ENCODE assay signal across 4 worm cellular contexts in the genomic region with DNA sequence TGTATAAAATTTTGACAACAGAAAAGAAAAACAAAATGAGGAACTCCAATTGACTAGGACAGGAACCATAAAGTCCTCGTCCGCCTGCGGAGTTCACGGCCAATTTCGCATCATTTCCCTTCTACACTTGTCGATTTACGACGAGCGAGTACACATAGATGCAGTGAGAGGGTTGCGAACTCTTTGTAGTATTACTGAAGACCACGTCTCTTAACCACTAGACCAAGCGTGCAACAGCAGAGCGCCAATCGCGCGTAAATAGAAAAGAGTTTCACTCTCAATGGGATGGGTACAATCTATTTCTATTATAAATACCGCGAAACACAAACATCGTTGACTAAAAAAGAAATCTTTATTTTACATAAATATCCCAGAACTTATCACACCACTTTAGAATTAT.
TF ChIP-seq lines count a peak whose summit lies in the region.

No protein-coding gene starts in this region.

TF ChIP-seq in whole organism, L2 larva, 48 proteins besides CTCF, POLR2A, EP300 and RAD21 (continued from another document):
- peak; percentile 96 for TF ChIP-seq nhr-129 (tag; optimal IDR thresholded peaks at IDR 0.05; lab: Kevin White, UChicago)
- peak; percentile 44 for TF ChIP-seq lin-11 (tag; optimal IDR thresholded peaks at IDR 0.05; lab: Kevin White, UChicago)
- TF ChIP-seq aly-2 (tag; optimal IDR thresholded peaks at IDR 0.05; lab: Kevin White, UChicago), result no peak
- TF ChIP-seq skn-1 (tag; optimal IDR thresholded peaks at IDR 0.05; lab: Kevin White, UChicago), result no peak
- no peak for TF ChIP-seq nhr-25 (tag; optimal IDR thresholded peaks at IDR 0.05; lab: Kevin White, UChicago)
- TF ChIP-seq snpc-4 (tag; optimal IDR thresholded peaks at IDR 0.05; lab: Kevin White, UChicago), result peak; percentile 71
- no peak for TF ChIP-seq elt-3 (tag; optimal IDR thresholded peaks at IDR 0.05; lab: Kevin White, UChicago)
- no peak for TF ChIP-seq ZK546.5 (tag; optimal IDR thresholded peaks at IDR 0.05; lab: Kevin White, UChicago)
- TF ChIP-seq nhr-12 (tag; optimal IDR thresholded peaks at IDR 0.05; lab: Kevin White, UChicago), result no peak
- TF ChIP-seq nhr-237 (tag; optimal IDR thresholded peaks at IDR 0.05; lab: Kevin White, UChicago), result no peak
- no peak for TF ChIP-seq ceh-82 (tag; optimal IDR thresholded peaks at IDR 0.05; lab: Kevin White, UChicago)
- TF ChIP-seq fos-1 (tag; optimal IDR thresholded peaks at IDR 0.05; lab: Kevin White, UChicago), result peak; percentile 72
- peak; percentile 21 for TF ChIP-seq sem-4 (tag; optimal IDR thresholded peaks at IDR 0.05; lab: Kevin White, UChicago)
- TF ChIP-seq egl-27 (tag; optimal IDR thresholded peaks at IDR 0.05; lab: Kevin White, UChicago), result peak; percentile 59
- TF ChIP-seq nhr-10 (tag; optimal IDR thresholded peaks at IDR 0.05; lab: Kevin White, UChicago), result no peak
- TF ChIP-seq R02D3.7 (tag; optimal IDR thresholded peaks at IDR 0.05; lab: Kevin White, UChicago), result peak; percentile 15
- TF ChIP-seq lin-13 (GFP tag; optimal IDR thresholded peaks at IDR 0.05; lab: Kevin White, UChicago), result peak; percentile 82
- peak; percentile 43 for TF ChIP-seq zag-1 (tag; optimal IDR thresholded peaks at IDR 0.05; lab: Kevin White, UChicago)
- TF ChIP-seq ztf-4 (tag; optimal IDR thresholded peaks at IDR 0.05; lab: Kevin White, UChicago), result peak; percentile 74
- peak; percentile 74 for TF ChIP-seq nhr-6 (tag; optimal IDR thresholded peaks at IDR 0.05; lab: Kevin White, UChicago)
TF ChIP-seq in whole organism, L2 larva: peak in this region for 22.

TF ChIP-seq in whole organism, L4 larva, 104 proteins besides CTCF, POLR2A, EP300 and RAD21 (continued from another document and continues in another):
- TF ChIP-seq daf-16 (GFP tag; optimal IDR thresholded peaks at IDR 0.05; lab: Kevin White, UChicago) (peak; percentile 42 to 88), daf-16 (tag; optimal IDR thresholded peaks at IDR 0.05; lab: Kevin White, UChicago) (peak; percentile 85), arid-1 (GFP tag; conservative IDR thresholded peaks at IDR 0.05; lab: Robert Waterston, UW) (peak; percentile 82), Y105C5A.15 (GFP tag; IDR thresholded peaks at IDR 0.05; lab: Robert Waterston, UW) (peak; percentile 83), tag-97 (GFP tag; IDR thresholded peaks at IDR 0.05; lab: Robert Waterston, UW) (no peak), cey-2 (tag; optimal IDR thresholded peaks at IDR 0.05; lab: Kevin White, UChicago; ENCODE audit: borderline replicate concordance, insufficient read depth) (no peak), madf-9 (GFP tag; conservative IDR thresholded peaks at IDR 0.05; lab: Robert Waterston, UW) (0 out of 2 replicates have a peak, but pooled peaks have one; percentile 53), mdt-29 (GFP tag; IDR thresholded peaks at IDR 0.05; lab: Robert Waterston, UW) (peak; percentile 83), zag-1 (tag; optimal IDR thresholded peaks at IDR 0.05; lab: Kevin White, UChicago) (no peak), F37D6.2 (tag; optimal IDR thresholded peaks at IDR 0.05; lab: Kevin White, UChicago) (peak; percentile 45), ama-1 (optimal IDR thresholded peaks at IDR 0.05; lab: Kevin White, UChicago) (peak; percentile 60), ceh-28 (tag; optimal IDR thresholded peaks at IDR 0.05; lab: Kevin White, UChicago) (no peak), ztf-7 (tag; optimal IDR thresholded peaks at IDR 0.05; lab: Kevin White, UChicago) (peak; percentile 57), hif-1 (tag; optimal IDR thresholded peaks at IDR 0.05; lab: Kevin White, UChicago) (peak in 1 of 2 experiments; percentile 62), R02D3.7 (tag; optimal IDR thresholded peaks at IDR 0.05; lab: Kevin White, UChicago) (peak; percentile 77), sdz-12 (GFP tag; optimal IDR thresholded peaks at IDR 0.05; lab: Kevin White, UChicago) (no peak), pqm-1 (tag; optimal IDR thresholded peaks at IDR 0.05; lab: Kevin White, UChicago) (peak; percentile 60), ceh-82 (tag; optimal IDR thresholded peaks at IDR 0.05; lab: Kevin White, UChicago) (no peak), fos-1 (tag; optimal IDR thresholded peaks at IDR 0.05; lab: Kevin White, UChicago) (no peak), lsy-2 (tag; optimal IDR thresholded peaks at IDR 0.05; lab: Kevin White, UChicago) (peak in 1 of 2 experiments; percentile 4), nhr-11 (tag; optimal IDR thresholded peaks at IDR 0.05; lab: Kevin White, UChicago) (peak; percentile 57), F10B5.3 (tag; optimal IDR thresholded peaks at IDR 0.05; lab: Kevin White, UChicago) (no peak), zip-11 (GFP tag; IDR thresholded peaks at IDR 0.05; lab: Robert Waterston, UW) (peak; percentile 54; the same call in 1 of the 2 replicates), T20F7.1 (GFP tag; optimal IDR thresholded peaks at IDR 0.05; lab: Kevin White, UChicago) (peak; percentile 73), madf-5 (GFP tag; IDR thresholded peaks at IDR 0.05; lab: Robert Waterston, UW) (peak; percentile 78 to 86; a peak in 3 of 4 replicates), saeg-2 (GFP tag; IDR thresholded peaks at IDR 0.05; lab: Robert Waterston, UW) (no peak), zip-2 (tag; optimal IDR thresholded peaks at IDR 0.05; lab: Kevin White, UChicago) (peak; percentile 13), ceh-44 (GFP tag; IDR thresholded peaks at IDR 0.05; lab: Robert Waterston, UW) (0 out of 2 replicates have a peak, but pooled peaks have one; percentile 47), ctbp-1 (GFP tag; IDR thresholded peaks at IDR 0.05; lab: Robert Waterston, UW) (peak; percentile 77; the same call in 1 of the 2 replicates), mxl-2 (GFP tag; conservative IDR thresholded peaks at IDR 0.05; lab: Robert Waterston, UW) (no peak), dmd-9 (GFP tag; IDR thresholded peaks at IDR 0.05; lab: Robert Waterston, UW) (peak; percentile 68; the same call in 1 of the 2 replicates), hlh-30 (tag; optimal IDR thresholded peaks at IDR 0.05; lab: Kevin White, UChicago; ENCODE audit: insufficient read depth) (peak; percentile 64), snpc-1.2 (GFP tag; IDR thresholded peaks at IDR 0.05; lab: Robert Waterston, UW) (peak; percentile 85), Y75B8A.6 (GFP tag; IDR thresholded peaks at IDR 0.05; lab: Robert Waterston, UW) (0 out of 2 replicates have a peak, but pooled peaks have one; percentile 73)

TF ChIP-seq in whole organism, late embryonic, 69 proteins besides CTCF, POLR2A, EP300 and RAD21 (continued from another document and continues in another):
- TF ChIP-seq unc-3 (GFP tag; conservative IDR thresholded peaks at IDR 0.05; lab: Robert Waterston, UW), result peak; percentile 65; the same call in 1 of the 2 replicates
- peak; percentile 79 for TF ChIP-seq unc-3 (tag; optimal IDR thresholded peaks at IDR 0.05; lab: Kevin White, UChicago)
- TF ChIP-seq nhr-232 (tag; optimal IDR thresholded peaks at IDR 0.05; lab: Kevin White, UChicago), result peak; percentile 82
- peak; percentile 89 for TF ChIP-seq syd-9 (tag; optimal IDR thresholded peaks at IDR 0.05; lab: Kevin White, UChicago)
- peak; percentile 73 for TF ChIP-seq fkh-10 (GFP tag; optimal IDR thresholded peaks at IDR 0.05; lab: Kevin White, UChicago)
- peak; percentile 52; the same call in 1 of the 2 replicates for TF ChIP-seq ceh-45 (GFP tag; IDR thresholded peaks at IDR 0.05; lab: Robert Waterston, UW)
- TF ChIP-seq pag-3 (tag; optimal IDR thresholded peaks at IDR 0.05; lab: Kevin White, UChicago; ENCODE audit: borderline replicate concordance), result peak; percentile 39
- TF ChIP-seq ets-4 (tag; optimal IDR thresholded peaks at IDR 0.05; lab: Kevin White, UChicago), result peak; percentile 34
- TF ChIP-seq hlh-6 (tag; optimal IDR thresholded peaks at IDR 0.05; lab: Kevin White, UChicago), result peak; percentile 89
- peak; percentile 87 for TF ChIP-seq pat-9 (tag; optimal IDR thresholded peaks at IDR 0.05; lab: Kevin White, UChicago)
- peak; percentile 53 for TF ChIP-seq ceh-30 (tag; optimal IDR thresholded peaks at IDR 0.05; lab: Kevin White, UChicago)
- TF ChIP-seq C38D4.7 (GFP tag; optimal IDR thresholded peaks at IDR 0.05; lab: Kevin White, UChicago), result peak; percentile 87
- TF ChIP-seq ceh-34 (tag; optimal IDR thresholded peaks at IDR 0.05; lab: Kevin White, UChicago), result peak; percentile 87
- peak; percentile 16 for TF ChIP-seq pqm-1 (tag; optimal IDR thresholded peaks at IDR 0.05; lab: Kevin White, UChicago)
- TF ChIP-seq pha-2 (tag; optimal IDR thresholded peaks at IDR 0.05; lab: Kevin White, UChicago), result peak; percentile 86
- peak; percentile 70 for TF ChIP-seq zip-5 (tag; optimal IDR thresholded peaks at IDR 0.05; lab: Kevin White, UChicago)
- TF ChIP-seq dve-1 (tag; optimal IDR thresholded peaks at IDR 0.05; lab: Kevin White, UChicago), result peak; percentile 85
- TF ChIP-seq tbx-7 (tag; optimal IDR thresholded peaks at IDR 0.05; lab: Kevin White, UChicago), result peak; percentile 34
- TF ChIP-seq hlh-8 (tag; optimal IDR thresholded peaks at IDR 0.05; lab: Kevin White, UChicago), result peak; percentile 66
- peak; percentile 50 for TF ChIP-seq rnt-1 (tag; optimal IDR thresholded peaks at IDR 0.05; lab: Kevin White, UChicago)
- TF ChIP-seq T23F11.4 (GFP tag; optimal IDR thresholded peaks at IDR 0.05; lab: Kevin White, UChicago), result peak; percentile 63
- TF ChIP-seq K02D7.2 (tag; optimal IDR thresholded peaks at IDR 0.05; lab: Kevin White, UChicago), result peak; percentile 51
- peak; percentile 59 for TF ChIP-seq ceh-18 (tag; optimal IDR thresholded peaks at IDR 0.05; lab: Kevin White, UChicago)
- TF ChIP-seq elt-4 (tag; optimal IDR thresholded peaks at IDR 0.05; lab: Kevin White, UChicago), result no peak
- TF ChIP-seq Y22D7AL.16 (tag; optimal IDR thresholded peaks at IDR 0.05; lab: Kevin White, UChicago), result peak; percentile 70
- TF ChIP-seq K09A11.1 (tag; optimal IDR thresholded peaks at IDR 0.05; lab: Kevin White, UChicago; ENCODE audit: insufficient read depth), result peak; percentile 67
- peak; percentile 77 for TF ChIP-seq eyg-1 (tag; optimal IDR thresholded peaks at IDR 0.05; lab: Kevin White, UChicago)
- peak; percentile 80 for TF ChIP-seq fkh-6 (tag; optimal IDR thresholded peaks at IDR 0.05; lab: Kevin White, UChicago)
- TF ChIP-seq hlh-15 (tag; optimal IDR thresholded peaks at IDR 0.05; lab: Kevin White, UChicago), result peak; percentile 67
- peak; percentile 81 for TF ChIP-seq gmeb-2 (tag; optimal IDR thresholded peaks at IDR 0.05; lab: Kevin White, UChicago)
- TF ChIP-seq sox-2 (GFP tag; IDR thresholded peaks at IDR 0.05; lab: Robert Waterston, UW), result peak; percentile 72
- TF ChIP-seq unc-55 (GFP tag; optimal IDR thresholded peaks at IDR 0.05; lab: Kevin White, UChicago), result peak; percentile 65
- TF ChIP-seq che-1 (tag; optimal IDR thresholded peaks at IDR 0.05; lab: Kevin White, UChicago), result peak; percentile 86
- no peak for TF ChIP-seq ceh-22 (tag; optimal IDR thresholded peaks at IDR 0.05; lab: Kevin White, UChicago)
- TF ChIP-seq F13H6.1 (tag; optimal IDR thresholded peaks at IDR 0.05; lab: Kevin White, UChicago), result peak; percentile 64
- TF ChIP-seq ceh-31 (tag; optimal IDR thresholded peaks at IDR 0.05; lab: Kevin White, UChicago), result peak; percentile 72
- TF ChIP-seq nhr-11 (tag; optimal IDR thresholded peaks at IDR 0.05; lab: Kevin White, UChicago), result no peak
- no peak for TF ChIP-seq pha-4 (tag; optimal IDR thresholded peaks at IDR 0.05; lab: Kevin White, UChicago)

TF ChIP-seq in whole organism, mixed stage, embryonic, 35 proteins besides CTCF, POLR2A, EP300 and RAD21 (continued from another document):
- TF ChIP-seq nhr-76 (tag; optimal IDR thresholded peaks at IDR 0.05; lab: Kevin White, UChicago), result no peak
- TF ChIP-seq sem-2 (GFP tag; optimal IDR thresholded peaks at IDR 0.05; lab: Kevin White, UChicago), result peak; percentile 87
- TF ChIP-seq nhr-12 (tag; optimal IDR thresholded peaks at IDR 0.05; lab: Kevin White, UChicago), result peak; percentile 25
- TF ChIP-seq elt-1 (tag; optimal IDR thresholded peaks at IDR 0.05; lab: Kevin White, UChicago; ENCODE audit: borderline replicate concordance, insufficient read depth), result no peak
- no peak for TF ChIP-seq ces-1 (GFP tag; optimal IDR thresholded peaks at IDR 0.05; lab: Kevin White, UChicago)
- TF ChIP-seq ceh-83 (GFP tag; optimal IDR thresholded peaks at IDR 0.05; lab: Kevin White, UChicago), result peak; percentile 94
